Worm (Caenorhabditis elegans): ENCODE results near the gene F19B2.7.

The F19B2.7 gene

DNA sequence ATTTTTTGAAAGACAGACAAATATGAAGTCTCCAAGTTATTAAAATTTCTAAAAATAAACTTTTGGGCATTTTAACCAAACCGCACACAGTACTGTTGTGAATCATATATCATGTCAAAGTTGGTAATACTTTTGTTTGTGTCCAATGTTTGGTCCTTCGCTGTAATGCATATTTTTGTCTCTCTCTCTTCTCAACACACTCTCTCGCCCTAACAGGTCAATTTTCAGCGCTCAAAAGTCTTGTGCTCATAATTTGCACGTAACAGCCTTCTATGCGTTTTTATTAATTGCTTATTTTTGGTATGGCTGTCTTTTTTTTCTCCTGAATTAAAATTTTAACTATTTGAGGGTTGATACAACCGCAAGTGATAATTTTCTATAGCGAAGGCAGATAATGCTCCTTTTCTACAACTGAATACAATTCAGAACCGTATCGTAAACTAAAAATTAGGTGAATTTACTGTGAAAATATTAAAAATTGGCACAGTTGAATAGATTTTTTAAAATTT is 10.3 kb downstream of the F19B2.7 start (continued):
- TF ChIP-seq F10E7.11 (tag; optimal IDR thresholded peaks at IDR 0.05) (no peak), dox-1 (GFP tag; IDR thresholded peaks at IDR 0.05) (no peak)

DNA sequence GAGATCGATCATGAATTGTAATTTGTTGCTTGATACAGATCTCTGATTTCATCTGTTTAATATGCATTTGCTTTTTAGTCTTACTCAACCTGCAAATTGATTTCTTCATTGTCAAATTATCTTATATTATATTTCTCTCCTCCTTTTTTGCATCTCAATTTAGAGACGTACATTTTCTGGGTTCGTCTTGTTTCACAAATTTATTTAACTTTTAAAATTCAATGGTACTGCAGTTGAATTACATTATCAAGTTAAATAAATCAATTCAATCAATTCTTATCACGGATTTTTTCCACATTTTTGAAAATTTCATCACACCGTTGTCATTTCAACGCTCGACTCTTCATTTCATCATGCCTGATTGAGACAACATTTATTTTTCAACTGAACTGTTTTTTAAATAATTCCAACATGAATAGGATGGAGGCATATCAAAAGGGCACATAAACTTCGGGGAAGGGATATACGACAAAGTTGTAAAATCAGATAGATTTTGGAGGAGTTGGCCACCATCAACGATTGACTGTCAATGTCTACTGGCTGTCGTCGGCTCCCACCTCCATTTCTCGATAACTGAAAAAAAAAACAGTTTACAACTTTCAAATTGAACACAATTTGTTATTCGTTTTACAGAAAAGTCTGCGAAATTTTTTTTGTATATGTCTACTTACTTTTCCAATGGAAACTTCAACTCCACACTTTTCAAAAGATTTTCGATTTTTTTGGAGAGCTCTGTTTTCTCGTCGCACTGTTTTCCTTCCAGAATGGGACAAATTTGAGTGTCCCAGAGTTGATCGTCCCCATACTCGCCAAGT is 11.0 kb downstream of the F19B2.7 start:
- TF ChIP-seq tlf-1 (GFP tag; optimal IDR thresholded peaks at IDR 0.05) = peak; percentile 26
- TF ChIP-seq B0035.1 (tag; optimal IDR thresholded peaks at IDR 0.05) = no peak
- TF ChIP-seq snpc-4 (GFP tag; optimal IDR thresholded peaks at IDR 0.05) = no peak
- TF ChIP-seq snpc-4 (tag; optimal IDR thresholded peaks at IDR 0.05) = peak in 1 of 4 experiments; percentile 34
- peak; percentile 7 for TF ChIP-seq ets-4 (GFP tag; optimal IDR thresholded peaks at IDR 0.05)
- peak; percentile 69 for TF ChIP-seq attf-5 (GFP tag; optimal IDR thresholded peaks at IDR 0.05)
- no peak for TF ChIP-seq nhr-27 (tag; optimal IDR thresholded peaks at IDR 0.05)
- no peak for TF ChIP-seq mcd-1 (GFP tag; IDR thresholded peaks at IDR 0.05)
- TF ChIP-seq Y53G8AR.9 (GFP tag; conservative IDR thresholded peaks at IDR 0.05) = peak; percentile 81
- TF ChIP-seq athp-1 (tag; optimal IDR thresholded peaks at IDR 0.05) = no peak
- no peak for TF ChIP-seq lin-26 (GFP tag; IDR thresholded peaks at IDR 0.05)
- no peak for TF ChIP-seq ceh-27 (GFP tag; optimal IDR thresholded peaks at IDR 0.05)
- peak; percentile 72 for TF ChIP-seq nhr-90 (tag; optimal IDR thresholded peaks at IDR 0.05)
- peak; percentile 66 for TF ChIP-seq ama-1 (optimal IDR thresholded peaks at IDR 0.05)
- no peak for TF ChIP-seq ama-1 (GFP tag; optimal IDR thresholded peaks at IDR 0.05)
- peak; percentile 30 for TF ChIP-seq lin-54 (GFP tag; optimal IDR thresholded peaks at IDR 0.05)
- no peak for TF ChIP-seq aptf-2 (GFP tag; conservative IDR thresholded peaks at IDR 0.05)
- TF ChIP-seq Y56A3A.18 (GFP tag; IDR thresholded peaks at IDR 0.05) = peak; percentile 6
- TF ChIP-seq atf-7 (tag; optimal IDR thresholded peaks at IDR 0.05) = peak; percentile 32
- peak; percentile 44 for TF ChIP-seq madf-10 (tag; optimal IDR thresholded peaks at IDR 0.05)
- TF ChIP-seq snpc-3.4 (tag; optimal IDR thresholded peaks at IDR 0.05) = peak; percentile 12
- no peak for TF ChIP-seq nfya-1 (tag; optimal IDR thresholded peaks at IDR 0.05; ENCODE audit: borderline replicate concordance, insufficient read depth)
- no peak for TF ChIP-seq F57A8.1 (GFP tag; optimal IDR thresholded peaks at IDR 0.05)
- no peak for TF ChIP-seq Y95B8A.8 (GFP tag; IDR thresholded peaks at IDR 0.05)
- TF ChIP-seq cebp-1 (GFP tag; IDR thresholded peaks at IDR 0.05) = peak; percentile 70
- peak; percentile 85 for TF ChIP-seq cebp-1 (tag; optimal IDR thresholded peaks at IDR 0.05)
- no peak for TF ChIP-seq nfyb-1 (GFP tag; IDR thresholded peaks at IDR 0.05)
- no peak for TF ChIP-seq nhr-179 (tag; optimal IDR thresholded peaks at IDR 0.05)
- peak; percentile 4; the same call in 1 of the 2 replicates for TF ChIP-seq pbrm-1 (GFP tag; IDR thresholded peaks at IDR 0.05)
- TF ChIP-seq ceh-79 (tag; optimal IDR thresholded peaks at IDR 0.05) = no peak
- TF ChIP-seq ceh-58 (GFP tag; IDR thresholded peaks at IDR 0.05) = no peak
- no peak for TF ChIP-seq Y67H2A.10 (GFP tag; conservative IDR thresholded peaks at IDR 0.05)
- TF ChIP-seq fkh-3 (tag; optimal IDR thresholded peaks at IDR 0.05) = no peak
- TF ChIP-seq nhr-80 (tag; optimal IDR thresholded peaks at IDR 0.05) = peak; percentile 16
- TF ChIP-seq snpc-1.3 (tag; optimal IDR thresholded peaks at IDR 0.05; ENCODE audit: insufficient read depth) = no peak
- peak; percentile 68 for TF ChIP-seq B0336.3 (GFP tag; IDR thresholded peaks at IDR 0.05)
- no peak for TF ChIP-seq nhr-120 (GFP tag; IDR thresholded peaks at IDR 0.05)
- no peak for TF ChIP-seq B0261.1 (tag; optimal IDR thresholded peaks at IDR 0.05)
- 0 out of 2 replicates have a peak, but pooled peaks have one; percentile 66 for TF ChIP-seq madf-3 (GFP tag; IDR thresholded peaks at IDR 0.05)
- TF ChIP-seq F52B5.7 (tag; optimal IDR thresholded peaks at IDR 0.05) = no peak
- TF ChIP-seq pha-4 (tag; optimal IDR thresholded peaks at IDR 0.05) = peak; percentile 46

Data from whole organism, young adult.